Worm (Caenorhabditis elegans) whole organism, late embryonic: ENCODE results near the gene F41E6.1.
A peak's percentile ranks its signal among the peaks of the same experiment; 100 is the strongest.

Source experiments
- C08G9.2 ChIP-seq: sonication (generic microtip); optimal IDR thresholded peaks from 2 replicates; lab custom pipeline; 2016; ENCODE audit warnings: mild to moderate bottlenecking, missing genetic modification characterization, moderate library complexity, missing compliant biosample characterization
- C38D4.7 ChIP-seq: fragments of 200-800 bp; sonication (Bioruptor generic); optimal IDR thresholded peaks from 2 replicates; lab custom pipeline; 2018; ENCODE audit warnings: mild to moderate bottlenecking, missing genetic modification characterization, moderate library complexity, missing compliant biosample characterization
- K02D7.2 ChIP-seq: sonication (generic microtip); optimal IDR thresholded peaks from 2 replicates; lab custom pipeline; 2017; ENCODE audit warnings: mild to moderate bottlenecking, missing genetic modification characterization, missing compliant biosample characterization
- K09A11.1 ChIP-seq: sonication (generic microtip); optimal IDR thresholded peaks from 2 replicates; lab custom pipeline; 2017; ENCODE audit warnings: antibody characterized with exemption, mild to moderate bottlenecking, missing genetic modification characterization, missing compliant biosample characterization; ENCODE audit not compliant: insufficient read depth
- T23F11.4 ChIP-seq: fragments of 200-800 bp; sonication (Bioruptor generic); optimal IDR thresholded peaks from 2 replicates; lab custom pipeline; 2018; ENCODE audit warnings: mild to moderate bottlenecking, missing genetic modification characterization, missing compliant biosample characterization
- Y22D7AL.16 ChIP-seq: sonication (generic microtip); optimal IDR thresholded peaks from 2 replicates; lab custom pipeline; 2016; ENCODE audit warnings: missing genetic modification characterization, missing compliant biosample characterization
- ama-1 ChIP-seq: fragments of 150-350 bp; optimal IDR thresholded peaks from 2 replicates; lab custom pipeline; 2014
- ceh-18 ChIP-seq: sonication (generic microtip); optimal IDR thresholded peaks from 2 replicates; lab custom pipeline; 2016; ENCODE audit warnings: missing genetic modification characterization, missing compliant biosample characterization
- ceh-30 ChIP-seq: fragments of 150-350 bp; optimal IDR thresholded peaks from 2 replicates; lab custom pipeline; 2014; ENCODE audit warnings: missing biosample characterization, missing genetic modification characterization
- ceh-48 ChIP-seq: sonication (generic microtip); optimal IDR thresholded peaks from 2 replicates; lab custom pipeline; 2016; ENCODE audit warnings: missing genetic modification characterization, inconsistent platforms, missing compliant biosample characterization
- ceh-6 ChIP-seq: fragments of 200-800 bp; sonication (Bioruptor generic); optimal IDR thresholded peaks from 2 replicates; lab custom pipeline; 2018; ENCODE audit warnings: mild to moderate bottlenecking, missing genetic modification characterization, missing compliant biosample characterization
- ceh-9 ChIP-seq: sonication (generic microtip); optimal IDR thresholded peaks from 2 replicates; lab custom pipeline; 2016; ENCODE audit warnings: mild to moderate bottlenecking, missing genetic modification characterization, inconsistent platforms, missing compliant biosample characterization
- che-1 ChIP-seq: sonication (generic microtip); optimal IDR thresholded peaks from 2 replicates; lab custom pipeline; 2016; ENCODE audit warnings: mild to moderate bottlenecking, missing genetic modification characterization, missing compliant biosample characterization
- dmd-4 ChIP-seq: sonication (generic microtip); optimal IDR thresholded peaks from 2 replicates; lab custom pipeline; 2016; ENCODE audit warnings: borderline replicate concordance, missing genetic modification characterization, missing compliant biosample characterization
- dve-1 ChIP-seq: sonication (generic microtip); optimal IDR thresholded peaks from 2 replicates; lab custom pipeline; 2017; ENCODE audit warnings: antibody characterized with exemption, mild to moderate bottlenecking, missing genetic modification characterization, missing compliant biosample characterization
- elt-2 ChIP-seq: sonication (generic microtip); optimal IDR thresholded peaks from 2 replicates; lab custom pipeline; 2016; ENCODE audit warnings: missing genetic modification reagents, missing genetic modification characterization, missing compliant biosample characterization
- ets-4 ChIP-seq: sonication (generic microtip); optimal IDR thresholded peaks from 2 replicates; lab custom pipeline; 2016; ENCODE audit warnings: missing genetic modification characterization, missing compliant biosample characterization
- eyg-1 ChIP-seq: sonication (generic microtip); optimal IDR thresholded peaks from 2 replicates; lab custom pipeline; 2016; ENCODE audit warnings: missing genotype, missing genetic modification characterization, missing compliant biosample characterization
- fkh-10 ChIP-seq: fragments of 150-350 bp; optimal IDR thresholded peaks from 2 replicates; lab custom pipeline; 2014; ENCODE audit warnings: missing biosample characterization, missing genetic modification reagents, missing genetic modification characterization
- fkh-6 ChIP-seq: sonication (generic microtip); optimal IDR thresholded peaks from 2 replicates; lab custom pipeline; 2016; ENCODE audit warnings: missing genetic modification characterization, missing compliant biosample characterization
- hlh-13 ChIP-seq: fragments of 200-800 bp; sonication (Bioruptor generic); optimal IDR thresholded peaks from 2 replicates; lab custom pipeline; 2018; ENCODE audit warnings: mild to moderate bottlenecking, missing genetic modification characterization, missing compliant biosample characterization
- hlh-15 ChIP-seq: sonication (generic microtip); optimal IDR thresholded peaks from 2 replicates; lab custom pipeline; 2016; ENCODE audit warnings: missing genetic modification characterization, missing compliant biosample characterization
- hlh-30 ChIP-seq: sonication (generic microtip); optimal IDR thresholded peaks from 2 replicates; lab custom pipeline; 2017; ENCODE audit warnings: antibody characterized with exemption, missing genetic modification characterization, missing compliant biosample characterization; ENCODE audit not compliant: insufficient read depth
- hlh-6 ChIP-seq: sonication (generic microtip); optimal IDR thresholded peaks from 2 replicates; lab custom pipeline; 2016; ENCODE audit warnings: missing genotype, missing genetic modification characterization, missing compliant biosample characterization
- hlh-8 ChIP-seq: sonication (generic microtip); optimal IDR thresholded peaks from 2 replicates; lab custom pipeline; 2016; ENCODE audit warnings: missing genotype, missing genetic modification characterization, missing compliant biosample characterization
- lim-6 ChIP-seq: sonication (generic microtip); optimal IDR thresholded peaks from 2 replicates; lab custom pipeline; 2016; ENCODE audit warnings: missing genetic modification characterization, missing compliant biosample characterization
- lin-11 ChIP-seq: fragments of 200-800 bp; sonication (Bioruptor generic); optimal IDR thresholded peaks from 2 replicates; lab custom pipeline; 2018; ENCODE audit warnings: mild to moderate bottlenecking, missing genetic modification characterization, missing compliant biosample characterization
- madf-2 ChIP-seq: sonication (generic microtip); optimal IDR thresholded peaks from 2 replicates; lab custom pipeline; 2017; ENCODE audit warnings: missing genetic modification characterization, missing compliant biosample characterization
- mec-3 ChIP-seq: sonication (generic microtip); optimal IDR thresholded peaks from 2 replicates; lab custom pipeline; 2016; ENCODE audit warnings: borderline replicate concordance, missing genetic modification characterization, missing compliant biosample characterization
- nfya-1 ChIP-seq: sonication (generic microtip); optimal IDR thresholded peaks from 2 replicates; lab custom pipeline; 2017; ENCODE audit warnings: missing genetic modification characterization, mild to moderate bottlenecking, missing compliant biosample characterization, antibody characterized with exemption, moderate library complexity
- nhr-11 ChIP-seq: fragments of 150-350 bp; optimal IDR thresholded peaks from 2 replicates; lab custom pipeline; 2014; ENCODE audit warnings: missing biosample characterization, missing genetic modification characterization
- nhr-232 ChIP-seq: sonication (generic microtip); optimal IDR thresholded peaks from 2 replicates; lab custom pipeline; 2016; ENCODE audit warnings: missing genetic modification characterization, missing compliant biosample characterization
- odd-2 ChIP-seq: sonication (generic microtip); optimal IDR thresholded peaks from 2 replicates; lab custom pipeline; 2017; ENCODE audit warnings: antibody characterized with exemption, mild to moderate bottlenecking, missing genetic modification characterization, missing compliant biosample characterization
- pag-3 ChIP-seq: sonication (generic microtip); optimal IDR thresholded peaks from 2 replicates; lab custom pipeline; 2016; ENCODE audit warnings: missing compliant biosample characterization, missing genetic modification characterization, borderline replicate concordance
- pax-1 ChIP-seq: fragments of 150-350 bp; optimal IDR thresholded peaks from 2 replicates; lab custom pipeline; 2014; ENCODE audit warnings: missing biosample characterization, missing genetic modification characterization
- pha-2 ChIP-seq: sonication (generic microtip); optimal IDR thresholded peaks from 2 replicates; lab custom pipeline; 2017; ENCODE audit warnings: mild to moderate bottlenecking, missing genetic modification characterization, missing compliant biosample characterization
- pha-4 ChIP-seq: fragments of 150-350 bp; optimal IDR thresholded peaks from 2 replicates; lab custom pipeline; 2018; ENCODE audit warnings: missing biosample characterization, missing genetic modification reagents, missing genetic modification characterization
- pqm-1 ChIP-seq: sonication (generic microtip); optimal IDR thresholded peaks from 2 replicates; lab custom pipeline; 2016; ENCODE audit warnings: missing genetic modification characterization, missing compliant biosample characterization
- pros-1 ChIP-seq: fragments of 150-350 bp; optimal IDR thresholded peaks from 2 replicates; lab custom pipeline; 2014; ENCODE audit warnings: missing biosample characterization, missing genetic modification reagents, missing genetic modification characterization
- ref-2 ChIP-seq: sonication (generic microtip); optimal IDR thresholded peaks from 2 replicates; lab custom pipeline; 2016; ENCODE audit warnings: missing genetic modification characterization, missing compliant biosample characterization
- syd-9 ChIP-seq: sonication (generic microtip); optimal IDR thresholded peaks from 2 replicates; lab custom pipeline; 2016; ENCODE audit warnings: mild to moderate bottlenecking, missing genetic modification characterization, moderate library complexity, missing compliant biosample characterization
- tbx-2 ChIP-seq: sonication (generic microtip); optimal IDR thresholded peaks from 2 replicates; lab custom pipeline; 2016; ENCODE audit warnings: missing genetic modification characterization, missing compliant biosample characterization
- tbx-7 ChIP-seq: sonication (generic microtip); optimal IDR thresholded peaks from 2 replicates; lab custom pipeline; 2016; ENCODE audit warnings: missing genotype, missing genetic modification characterization, missing compliant biosample characterization
- ttx-3 ChIP-seq: sonication (generic microtip); optimal IDR thresholded peaks from 2 replicates; lab custom pipeline; 2016; ENCODE audit warnings: missing genetic modification reagents, missing genetic modification characterization, missing compliant biosample characterization
- unc-42 ChIP-seq: sonication (generic microtip); optimal IDR thresholded peaks from 2 replicates; lab custom pipeline; 2016; ENCODE audit warnings: missing genotype, missing genetic modification characterization, missing compliant biosample characterization
- unc-55 ChIP-seq: sonication (generic microtip); optimal IDR thresholded peaks from 2 replicates; lab custom pipeline; 2017; ENCODE audit warnings: missing biosample characterization, missing genetic modification reagents, missing genetic modification characterization
- zip-5 ChIP-seq: sonication (generic microtip); optimal IDR thresholded peaks from 2 replicates; lab custom pipeline; 2016; ENCODE audit warnings: missing genetic modification characterization, missing compliant biosample characterization
- ztf-16 ChIP-seq: sonication (generic microtip); optimal IDR thresholded peaks from 2 replicates; lab custom pipeline; 2017; ENCODE audit warnings: missing genetic modification characterization, missing compliant biosample characterization

F41E6.1 gene

DNA sequence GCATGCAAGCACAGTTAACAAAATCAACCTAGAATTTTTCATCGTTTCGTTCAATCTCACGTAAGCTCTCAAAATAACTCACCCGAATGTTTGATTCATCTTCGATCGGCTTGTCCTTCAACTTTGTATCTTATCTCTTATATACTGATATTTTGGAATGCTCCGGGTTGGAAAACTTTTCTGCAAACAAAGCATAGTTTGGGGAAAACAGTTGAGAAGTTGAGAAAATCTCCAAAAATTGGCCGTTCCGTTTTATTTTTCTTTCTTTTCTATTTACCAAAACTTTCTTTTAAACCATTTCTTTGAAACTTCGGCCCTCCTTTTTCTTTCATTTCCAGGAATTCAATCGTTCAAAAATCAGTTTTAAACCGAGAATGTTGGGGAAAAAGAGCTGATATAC, 19.8 kb upstream of the F41E6.1 start, which contains the start of gene F41E6.15:
F41E6.15 (minus strand) TSS at position 101 of the 400 bp plus-strand sequence.
- TF ChIP-seq ztf-16, result no peak
- TF ChIP-seq mec-3 (tag; lab: Kevin White, UChicago), result no peak
- no peak for TF ChIP-seq odd-2 (tag; lab: Kevin White, UChicago)
- no peak for TF ChIP-seq ama-1 (lab: Kevin White, UChicago)
- no peak for TF ChIP-seq lim-6 (tag; lab: Kevin White, UChicago)
- TF ChIP-seq unc-42 (tag; lab: Kevin White, UChicago), result no peak
- TF ChIP-seq eyg-1, result no peak

ce11 chrV:8603272-8603671, 19.1 kb upstream of the F41E6.1 start, which contains the start of gene F41E6.5:
TSS of gene F41E6.5 (plus strand) at chrV:8603480.
- peak; percentile 65 for TF ChIP-seq elt-2 (tag; lab: Kevin White, UChicago)
- no peak for TF ChIP-seq nhr-11 (tag; lab: Kevin White, UChicago)
- TF ChIP-seq C08G9.2 (tag; lab: Kevin White, UChicago), result no peak
- TF ChIP-seq syd-9 (tag; lab: Kevin White, UChicago), result no peak
- TF ChIP-seq Y22D7AL.16, result no peak

ce11 chrV:8606099-8606696, 16.2 kb upstream of the F41E6.1 start, which contains the start of gene vps-60:
TSS of gene vps-60 (minus strand) at chrV:8606128.
- TF ChIP-seq ama-1 (lab: Kevin White, UChicago) (no peak), ceh-48 (tag; lab: Kevin White, UChicago) (no peak), dmd-4 (tag; lab: Kevin White, UChicago) (no peak), pros-1 (tag; lab: Kevin White, UChicago) (no peak), nhr-232 (tag; lab: Kevin White, UChicago) (no peak), syd-9 (tag; lab: Kevin White, UChicago) (no peak), ceh-9 (tag; lab: Kevin White, UChicago) (no peak), fkh-10 (GFP tag; lab: Kevin White, UChicago) (no peak), hlh-30 (tag; lab: Kevin White, UChicago) (peak; percentile 59), fkh-6 (tag; lab: Kevin White, UChicago) (no peak), pha-4 (tag; lab: Kevin White, UChicago) (no peak), che-1 (tag; lab: Kevin White, UChicago) (peak; percentile 3), tbx-2 (tag; lab: Kevin White, UChicago) (peak; percentile 76), ref-2 (peak; percentile 72), C38D4.7 (GFP tag; lab: Kevin White, UChicago) (no peak), ets-4 (tag; lab: Kevin White, UChicago) (peak; percentile 34), pha-2 (tag; lab: Kevin White, UChicago) (no peak), hlh-8 (tag; lab: Kevin White, UChicago) (no peak), tbx-7 (tag; lab: Kevin White, UChicago) (no peak), eyg-1 (no peak), ttx-3 (tag; lab: Kevin White, UChicago) (no peak), madf-2 (no peak), lin-11 (tag; lab: Kevin White, UChicago) (no peak), unc-55 (GFP tag; lab: Kevin White, UChicago) (peak; percentile 61), odd-2 (tag; lab: Kevin White, UChicago) (no peak), K02D7.2 (tag; lab: Kevin White, UChicago) (no peak), T23F11.4 (no peak), hlh-15 (tag; lab: Kevin White, UChicago) (no peak), zip-5 (no peak), dve-1 (tag; lab: Kevin White, UChicago) (peak; percentile 48), lim-6 (tag; lab: Kevin White, UChicago) (no peak), pqm-1 (peak; percentile 51), ceh-18 (peak; percentile 89), K09A11.1 (no peak), pag-3 (tag; lab: Kevin White, UChicago) (no peak), C08G9.2 (tag; lab: Kevin White, UChicago) (no peak), hlh-6 (tag; lab: Kevin White, UChicago) (no peak), nfya-1 (tag; lab: Kevin White, UChicago) (peak; percentile 90), pax-1 (tag; lab: Kevin White, UChicago) (peak; percentile 9), ceh-6 (GFP tag; lab: Kevin White, UChicago) (no peak), hlh-13 (GFP tag; lab: Kevin White, UChicago) (no peak), ceh-30 (no peak), unc-42 (tag; lab: Kevin White, UChicago) (peak; percentile 88)
